Worm (Caenorhabditis elegans) whole organism, early embryonic: ENCODE data around the gene gpa-17.
"Not testable (repeated sequence)": the region's sequence is repeated elsewhere in the genome, so short reads cannot be mapped to it uniquely, and the experiment has no call there.

Experiments used
- B0310.2 ChIP-seq: sonication (generic microtip); optimal IDR thresholded peaks from 2 replicates; lab custom pipeline; 2016; ENCODE audit warnings: mild to moderate bottlenecking, missing genetic modification characterization, missing compliant biosample characterization
- F13C5.2 ChIP-seq: sonication (generic microtip); optimal IDR thresholded peaks from 2 replicates; lab custom pipeline; 2017; ENCODE audit warnings: mild to moderate bottlenecking, missing genetic modification characterization, inconsistent platforms, missing compliant biosample characterization
- aly-1 ChIP-seq: sonication (generic microtip); optimal IDR thresholded peaks from 2 replicates; lab custom pipeline; 2016; ENCODE audit warnings: missing genetic modification characterization, missing compliant biosample characterization
- ama-1 ChIP-seq: fragments of 150-350 bp; optimal IDR thresholded peaks from 2 replicates; lab custom pipeline; 2014
- ceh-13 ChIP-seq: fragments of 200-800 bp; sonication (Bioruptor generic); optimal IDR thresholded peaks from 2 replicates; lab custom pipeline; 2018; ENCODE audit warnings: mild to moderate bottlenecking, missing genetic modification characterization, missing compliant biosample characterization
- ceh-36 ChIP-seq: sonication (generic microtip); optimal IDR thresholded peaks from 2 replicates; lab custom pipeline; 2016; ENCODE audit warnings: missing genetic modification characterization, inconsistent platforms, missing compliant biosample characterization
- ets-7 ChIP-seq: sonication (generic microtip); optimal IDR thresholded peaks from 2 replicates; lab custom pipeline; 2016; ENCODE audit warnings: missing genotype, missing genetic modification characterization, missing compliant biosample characterization
- flt-1 ChIP-seq: fragments of 200-800 bp; sonication (Bioruptor generic); IDR thresholded peaks from 2 replicates; pipeline ENCODE4 v1.3.6; 2022; ENCODE audit warnings: missing genetic modification characterization, missing compliant biosample characterization
- hmbx-1 ChIP-seq: sonication (generic microtip); optimal IDR thresholded peaks from 2 replicates; lab custom pipeline; 2016; ENCODE audit warnings: mild to moderate bottlenecking, missing genetic modification characterization, missing compliant biosample characterization
- hmg-4 ChIP-seq: fragments of 200-800 bp; sonication (Bioruptor generic); optimal IDR thresholded peaks from 2 replicates; lab custom pipeline; 2018; ENCODE audit warnings: mild to moderate bottlenecking, missing genetic modification characterization, missing compliant biosample characterization
- hnd-1 ChIP-seq: sonication (generic microtip); optimal IDR thresholded peaks from 2 replicates; lab custom pipeline; 2016; ENCODE audit warnings: missing genetic modification characterization, missing compliant biosample characterization
- pes-1 ChIP-seq: fragments of 200-800 bp; sonication (Bioruptor generic); IDR thresholded peaks from 2 replicates; pipeline ENCODE4 v1.3.6; 2022; ENCODE audit warnings: missing genetic modification reagents, missing genetic modification characterization, missing compliant biosample characterization
- scrt-1 ChIP-seq: fragments of 200-800 bp; sonication (Bioruptor generic); IDR thresholded peaks from 2 replicates; pipeline ENCODE4 v1.3.6; 2022; ENCODE audit warnings: missing genetic modification characterization, missing compliant biosample characterization
- sea-1 ChIP-seq: fragments of 200-800 bp; sonication (Bioruptor generic); conservative IDR thresholded peaks from 2 replicates; pipeline ENCODE4 v1.3.6; 2022; ENCODE audit warnings: missing genetic modification characterization, missing compliant biosample characterization
- tbx-11 ChIP-seq: fragments of 200-800 bp; sonication (Bioruptor generic); IDR thresholded peaks from 2 replicates; pipeline ENCODE4 v1.3.6; 2022; ENCODE audit warnings: missing genetic modification characterization, missing compliant biosample characterization
- tbx-37 ChIP-seq: fragments of 200-800 bp; sonication (Bioruptor generic); conservative IDR thresholded peaks from 2 replicates; pipeline ENCODE4 v1.3.6; 2022; ENCODE audit warnings: missing genetic modification reagents, missing genetic modification characterization, missing compliant biosample characterization
- tra-4 ChIP-seq: sonication (generic microtip); optimal IDR thresholded peaks from 2 replicates; lab custom pipeline; 2017; ENCODE audit warnings: missing genetic modification characterization, missing compliant biosample characterization

gpa-17 gene

DNA sequence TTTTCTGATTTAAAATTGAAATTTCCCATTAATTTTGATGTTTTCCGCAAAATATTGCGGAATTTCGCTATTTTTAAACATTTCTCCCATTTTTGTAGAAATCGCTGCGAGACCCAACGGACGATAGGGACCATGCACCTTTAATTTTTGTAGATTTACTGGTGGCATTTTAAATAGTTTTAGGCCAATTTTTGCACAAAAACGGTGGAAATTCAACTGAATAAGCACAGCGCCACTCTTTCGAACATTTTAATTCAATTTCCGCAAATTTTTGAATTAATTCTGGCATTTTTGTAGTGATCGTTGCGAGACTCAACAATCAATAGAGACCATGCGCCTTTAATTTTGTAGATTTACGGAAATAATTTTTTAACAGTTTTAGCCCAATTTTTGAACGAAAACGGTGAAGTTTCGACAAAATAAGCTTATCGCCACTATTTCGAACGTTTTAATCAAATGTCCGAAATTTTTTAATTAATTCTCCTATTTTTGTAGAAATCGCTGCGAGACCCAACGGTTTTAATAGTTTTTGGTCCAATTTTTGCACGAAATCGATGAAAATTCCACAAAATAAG, 12.2 kb downstream of the gpa-17 start:
- no peak for TF ChIP-seq hnd-1 (tag; lab: Kevin White, UChicago)
- TF ChIP-seq tbx-37 (GFP tag; lab: Robert Waterston, UW), result no peak
- no peak for TF ChIP-seq F13C5.2 (tag; lab: Kevin White, UChicago)
- TF ChIP-seq tra-4, result no peak
- TF ChIP-seq sea-1 (GFP tag; lab: Robert Waterston, UW), result no peak
- TF ChIP-seq pes-1 (GFP tag; lab: Robert Waterston, UW), result no peak
- no peak for TF ChIP-seq scrt-1 (GFP tag; lab: Robert Waterston, UW)
- no peak for TF ChIP-seq ama-1 (lab: Kevin White, UChicago)
- no peak for TF ChIP-seq aly-1 (tag; lab: Kevin White, UChicago)
- no peak for TF ChIP-seq hmg-4 (GFP tag; lab: Kevin White, UChicago)
- TF ChIP-seq ceh-36 (tag; lab: Kevin White, UChicago), result no peak
- TF ChIP-seq ceh-13 (GFP tag; lab: Kevin White, UChicago), result no peak
- TF ChIP-seq flt-1 (GFP tag; lab: Robert Waterston, UW), result no peak
- TF ChIP-seq hmbx-1, result no peak
- TF ChIP-seq B0310.2, result no peak
- no peak for TF ChIP-seq ets-7 (tag; lab: Kevin White, UChicago)
- TF ChIP-seq tbx-11 (GFP tag; lab: Robert Waterston, UW), result no peak

DNA sequence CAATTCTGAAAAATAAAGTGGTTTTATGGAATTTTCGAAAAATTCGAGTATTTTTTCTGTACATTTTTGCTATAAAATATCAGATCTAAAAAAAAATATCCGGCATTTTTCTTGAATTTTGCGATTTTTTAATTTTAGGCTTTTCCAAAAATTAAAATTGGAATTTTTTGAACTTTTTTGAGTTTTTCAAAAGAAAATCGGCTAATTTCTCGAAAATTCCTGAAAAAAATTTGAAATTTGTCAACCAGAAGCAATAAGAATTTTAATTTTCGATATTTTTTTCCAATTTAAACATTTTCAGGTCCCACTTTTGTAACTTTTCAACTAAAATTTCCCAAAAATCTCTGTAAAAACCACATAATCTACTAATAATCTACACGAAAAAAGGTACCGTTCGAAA, 17.3 kb downstream of the gpa-17 start, which contains the start of gene Y71H2B.11:
TSS of gene Y71H2B.11 (plus strand) at position 301 of the 400 bp plus-strand sequence.
- TF ChIP-seq B0310.2, result no peak
- no peak for TF ChIP-seq aly-1 (tag; lab: Kevin White, UChicago)
- no peak for TF ChIP-seq ceh-13 (GFP tag; lab: Kevin White, UChicago)
- no peak for TF ChIP-seq ceh-36 (tag; lab: Kevin White, UChicago)

DNA sequence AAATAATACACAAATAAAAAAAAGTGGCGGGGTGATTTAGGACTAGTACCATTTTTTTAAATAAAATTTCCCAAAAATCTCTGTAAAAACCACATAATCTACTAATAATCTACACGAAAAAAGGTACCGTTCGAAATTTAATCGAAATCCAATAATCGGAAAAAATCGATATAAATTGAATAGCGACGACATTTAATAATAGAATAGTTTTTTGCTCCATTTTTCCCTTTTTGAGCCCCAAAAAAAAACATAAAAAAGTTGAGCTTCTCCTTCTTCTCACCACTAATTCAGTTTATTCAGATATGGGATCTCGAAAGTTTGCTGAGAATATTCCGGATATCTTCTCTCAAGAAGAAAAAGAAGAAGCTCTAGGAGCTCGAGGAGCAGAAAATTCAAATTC, 21.4 kb downstream of the gpa-17 start, which contains the start of gene Y71H2B.5:
TSS of gene Y71H2B.5 (plus strand) at position 301 of the 400 bp plus-strand sequence.
- TF ChIP-seq sea-1 (GFP tag; lab: Robert Waterston, UW); hmbx-1; ceh-36 (tag; lab: Kevin White, UChicago): not testable (repeated sequence)

DNA sequence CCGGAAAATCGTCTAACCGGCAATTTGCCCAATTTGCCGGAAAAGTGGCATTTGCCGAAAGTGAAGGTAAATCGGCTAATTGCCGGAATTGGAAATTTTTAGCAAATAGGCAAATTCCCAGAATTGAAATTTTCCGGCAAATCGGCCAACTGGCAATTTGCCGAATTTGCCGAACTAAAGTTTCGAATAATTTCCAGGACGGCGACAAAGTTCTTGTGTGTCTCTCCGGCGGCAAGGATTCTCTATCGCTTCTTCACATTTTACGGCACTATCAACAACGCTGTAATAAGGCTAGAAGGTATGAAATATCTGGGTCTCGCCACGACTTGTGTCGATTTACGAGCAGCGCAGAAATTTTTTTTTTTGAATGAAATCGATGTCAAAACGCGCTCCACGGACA, 29.9 kb downstream of the gpa-17 start:
- TF ChIP-seq B0310.2, result no peak
- no peak for TF ChIP-seq F13C5.2 (tag; lab: Kevin White, UChicago)
- no peak for TF ChIP-seq tra-4

DNA sequence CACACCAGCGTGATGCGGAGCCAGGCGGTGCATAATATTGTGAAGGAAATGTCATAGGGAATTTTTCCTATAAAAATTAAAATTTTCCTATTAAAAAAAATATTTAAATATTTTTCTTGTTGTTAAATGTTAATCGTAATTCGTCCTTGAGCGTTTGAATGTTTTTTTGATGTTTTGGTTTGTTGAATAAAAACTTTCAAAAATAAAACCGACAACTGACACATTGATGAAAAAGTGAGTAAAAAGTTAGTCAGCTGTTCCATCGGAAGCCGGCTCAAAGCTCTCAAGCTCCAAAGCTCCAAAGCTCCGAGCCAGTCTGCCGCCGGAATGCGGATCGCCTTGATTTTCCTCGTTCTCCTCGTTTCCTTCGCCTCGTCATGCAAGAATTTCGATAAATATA, 32.3 kb downstream of the gpa-17 start, which contains the start of gene Y71H2B.4:
TSS of gene Y71H2B.4 (plus strand) at position 301 of the 400 bp plus-strand sequence.
- TF ChIP-seq B0310.2 (no peak), tbx-37 (GFP tag; lab: Robert Waterston, UW) (no peak), ama-1 (lab: Kevin White, UChicago) (no peak), aly-1 (tag; lab: Kevin White, UChicago) (no peak), tra-4 (no peak), sea-1 (GFP tag; lab: Robert Waterston, UW) (no peak), hmg-4 (GFP tag; lab: Kevin White, UChicago) (no peak)

DNA sequence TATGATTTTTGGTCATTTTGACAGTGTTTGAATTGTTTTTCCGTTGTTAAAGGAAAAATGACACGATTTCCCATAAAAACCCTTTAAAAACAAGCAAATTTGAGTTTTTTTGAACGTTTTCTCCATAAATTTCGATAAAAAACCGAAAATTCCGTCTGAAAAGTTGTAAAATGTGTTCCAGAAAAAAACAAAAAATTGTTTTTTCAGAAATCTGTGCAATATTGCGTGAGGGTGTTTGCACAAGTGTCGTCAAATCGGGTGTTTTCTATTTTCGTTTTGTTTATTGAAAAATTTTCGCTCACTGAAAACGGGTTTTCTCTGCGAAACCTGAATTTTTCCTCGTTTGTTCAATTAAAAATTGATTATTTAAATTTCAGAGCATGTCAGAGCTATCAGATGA, 33.2 kb downstream of the gpa-17 start, which contains the start of gene ppfr-4:
TSS of gene ppfr-4 (plus strand) at position 378 of the 400 bp plus-strand sequence.
- TF ChIP-seq ama-1 (lab: Kevin White, UChicago) (no peak), flt-1 (GFP tag; lab: Robert Waterston, UW) (no peak), hmbx-1 (no peak), scrt-1 (GFP tag; lab: Robert Waterston, UW) (no peak), F13C5.2 (tag; lab: Kevin White, UChicago) (no peak), sea-1 (GFP tag; lab: Robert Waterston, UW) (no peak), ceh-13 (GFP tag; lab: Kevin White, UChicago) (no peak), ceh-36 (tag; lab: Kevin White, UChicago) (no peak)

DNA sequence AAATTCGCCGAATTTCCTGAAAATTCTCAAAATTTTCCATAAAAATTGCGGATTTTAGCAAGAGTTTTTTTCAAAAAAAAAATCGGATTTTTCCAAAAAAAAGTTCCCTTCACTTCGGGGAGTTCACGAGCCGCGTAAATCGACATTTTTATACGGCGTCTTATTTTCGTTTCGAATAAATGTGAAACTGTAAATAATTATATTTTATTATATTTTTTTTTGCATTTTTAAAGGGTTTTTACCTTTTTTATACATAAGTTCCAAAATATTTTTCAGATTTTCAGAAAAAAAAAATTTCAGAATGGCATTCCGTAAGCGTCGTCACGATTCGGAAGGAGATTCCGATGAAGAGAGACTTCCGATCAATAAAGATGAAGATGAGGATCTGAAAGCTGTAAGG, 36.5 kb downstream of the gpa-17 start, which contains the start of gene Y71H2B.2:
TSS of gene Y71H2B.2 (plus strand) at position 301 of the 400 bp plus-strand sequence.
- TF ChIP-seq aly-1 (tag; lab: Kevin White, UChicago), result no peak
- no peak for TF ChIP-seq B0310.2
- no peak for TF ChIP-seq ceh-36 (tag; lab: Kevin White, UChicago)
- TF ChIP-seq ceh-13 (GFP tag; lab: Kevin White, UChicago), result no peak
- no peak for TF ChIP-seq F13C5.2 (tag; lab: Kevin White, UChicago)
- TF ChIP-seq ets-7 (tag; lab: Kevin White, UChicago), result no peak
- no peak for TF ChIP-seq hmbx-1
- no peak for TF ChIP-seq flt-1 (GFP tag; lab: Robert Waterston, UW)
- TF ChIP-seq hmg-4 (GFP tag; lab: Kevin White, UChicago), result no peak
- no peak for TF ChIP-seq scrt-1 (GFP tag; lab: Robert Waterston, UW)
- no peak for TF ChIP-seq tra-4
- no peak for TF ChIP-seq tbx-11 (GFP tag; lab: Robert Waterston, UW)
- TF ChIP-seq sea-1 (GFP tag; lab: Robert Waterston, UW), result no peak
- no peak for TF ChIP-seq hnd-1 (tag; lab: Kevin White, UChicago)
- TF ChIP-seq pes-1 (GFP tag; lab: Robert Waterston, UW), result no peak
- TF ChIP-seq tbx-37 (GFP tag; lab: Robert Waterston, UW), result no peak
- no peak for TF ChIP-seq ama-1 (lab: Kevin White, UChicago)

DNA sequence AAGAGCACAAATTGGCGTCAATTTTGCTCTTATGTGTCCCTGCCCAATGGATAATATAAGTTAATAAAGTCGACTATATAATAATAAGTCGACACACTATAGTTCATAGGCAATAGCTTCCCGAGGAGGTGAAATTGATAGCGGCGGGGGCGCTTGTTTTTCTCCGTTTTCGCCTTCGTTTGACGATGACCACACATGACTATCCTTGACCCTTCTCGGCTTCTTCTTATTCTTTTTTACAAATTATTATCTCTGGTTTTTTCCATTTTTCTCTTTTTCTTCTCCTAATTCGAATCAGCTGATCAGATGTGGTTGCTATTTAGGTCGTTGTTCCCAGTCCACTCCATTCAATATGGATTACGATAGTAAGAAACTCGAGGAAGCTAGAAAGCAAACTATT, 42.3 kb downstream of the gpa-17 start, which contains the start of gene acbp-8:
TSS of gene acbp-8 (plus strand) at position 324 of the 400 bp plus-strand sequence.
- no peak for TF ChIP-seq ama-1 (lab: Kevin White, UChicago)
- TF ChIP-seq hnd-1 (tag; lab: Kevin White, UChicago), result no peak
- no peak for TF ChIP-seq ceh-13 (GFP tag; lab: Kevin White, UChicago)
- TF ChIP-seq B0310.2, result no peak
- TF ChIP-seq ceh-36 (tag; lab: Kevin White, UChicago), result no peak
